Fruit fly (Drosophila melanogaster) ovary, adult (tissue): ENCODE measurements around the gene lilli.

Source experiments
- CG17801 ChIP-seq: fragments of 200-800 bp; optimal IDR thresholded peaks from 2 replicates; lab custom pipeline; 2019; ENCODE audit warnings: missing biosample characterization, mild to moderate bottlenecking, missing genetic modification characterization, moderate library complexity; ENCODE audit not compliant: partially characterized antibody

lilli gene

DNA sequence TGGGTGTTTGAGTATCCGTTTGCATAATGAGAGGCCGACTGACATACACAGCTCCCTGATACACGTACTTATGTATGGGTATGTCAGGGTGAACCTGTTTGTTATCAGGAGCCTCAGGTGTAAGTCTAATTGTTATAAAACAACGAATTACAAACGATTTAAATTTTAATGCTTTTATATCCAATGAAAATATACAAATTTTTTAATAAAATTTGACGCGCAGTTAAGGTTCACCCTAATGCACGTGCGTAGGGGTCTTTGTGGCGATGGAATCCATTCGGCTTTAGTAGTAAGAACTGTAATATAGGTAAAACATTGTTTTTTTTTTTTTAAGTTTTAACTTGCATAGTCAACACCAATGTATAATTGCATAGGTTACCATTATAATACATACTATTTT, 58.8 kb downstream of the lilli start:
- TF ChIP-seq CG17801: no peak

DNA sequence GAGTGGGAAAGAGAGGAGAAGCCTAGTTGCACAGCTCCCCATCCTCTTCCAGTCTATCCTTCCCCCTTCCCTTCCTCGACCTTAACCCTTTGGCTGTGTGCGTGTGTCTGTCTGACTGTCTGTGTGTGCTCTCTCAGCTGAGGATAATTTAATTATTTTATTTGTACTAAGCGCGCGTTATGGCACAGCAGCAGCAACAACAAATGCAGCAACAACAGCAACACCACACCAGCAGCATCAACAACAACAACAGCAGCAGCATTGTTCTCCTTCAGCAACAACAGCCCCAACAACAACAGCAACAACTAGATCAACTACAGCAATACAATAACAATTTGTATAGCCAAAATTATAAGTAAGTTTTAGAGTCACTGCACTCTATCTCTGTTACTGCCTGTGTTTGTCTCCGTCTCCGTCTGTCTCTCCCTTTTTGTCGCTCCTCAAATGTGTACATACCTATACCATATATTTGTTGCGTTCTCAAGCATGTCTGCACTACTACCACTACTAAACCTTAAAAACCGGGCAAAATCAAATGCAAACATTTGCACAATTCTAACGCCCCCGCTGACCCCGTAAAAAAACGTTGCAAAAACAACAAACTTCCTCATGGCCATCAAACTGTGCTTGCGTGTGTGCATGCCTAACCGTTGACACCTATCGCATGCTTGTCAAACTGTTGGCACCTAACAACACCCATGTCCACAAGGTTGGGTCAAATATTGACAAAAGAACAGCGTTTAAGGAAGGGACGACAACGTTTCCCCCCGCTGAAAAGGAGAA, 59.9 kb downstream of the lilli start:
- TF ChIP-seq CG17801: no peak

DNA sequence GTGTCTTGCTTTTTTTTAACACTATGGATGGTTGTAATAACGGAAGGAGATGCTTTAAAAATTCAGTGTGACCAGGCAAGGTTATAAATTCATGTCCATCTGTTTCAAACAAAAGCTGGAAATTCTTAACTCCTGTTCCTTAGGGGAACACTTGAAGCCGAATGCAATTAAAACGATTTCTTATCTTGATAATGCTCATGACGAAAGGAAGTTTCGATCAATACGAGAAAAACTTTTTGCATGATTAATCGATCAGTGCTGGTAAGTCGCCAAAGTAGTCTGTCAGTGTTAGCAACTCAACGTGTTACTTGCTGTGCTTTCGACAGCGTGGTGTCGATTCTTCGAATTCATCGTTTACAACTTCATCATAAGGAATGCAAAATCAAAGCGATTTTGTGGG, 68.7 kb downstream of the lilli start, which contains the start of gene Rbp9:
Rbp9 (plus strand) TSS at position 291 of the 400 bp plus-strand sequence.
- no peak for TF ChIP-seq CG17801

DNA sequence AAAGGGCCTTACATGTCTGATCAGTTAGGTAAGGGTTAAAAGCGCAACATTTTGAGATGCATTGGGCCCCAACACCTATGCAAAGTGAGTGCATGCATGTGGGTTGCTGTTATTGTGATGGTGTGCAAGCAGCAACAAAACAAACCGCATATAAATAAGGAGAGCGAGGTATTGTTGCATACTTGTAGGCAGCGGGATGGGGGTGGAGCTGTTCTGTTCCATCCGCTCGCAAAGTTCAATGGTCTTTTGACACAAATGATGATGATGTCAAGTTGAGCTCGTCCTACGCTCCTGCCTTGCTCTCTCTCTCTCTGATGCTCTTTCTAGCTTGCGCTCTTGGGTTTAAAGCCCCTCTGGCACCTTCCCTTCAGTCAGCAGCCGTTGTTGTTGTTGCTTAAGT, 69.9 kb downstream of the lilli start:
- no peak for TF ChIP-seq CG17801

DNA sequence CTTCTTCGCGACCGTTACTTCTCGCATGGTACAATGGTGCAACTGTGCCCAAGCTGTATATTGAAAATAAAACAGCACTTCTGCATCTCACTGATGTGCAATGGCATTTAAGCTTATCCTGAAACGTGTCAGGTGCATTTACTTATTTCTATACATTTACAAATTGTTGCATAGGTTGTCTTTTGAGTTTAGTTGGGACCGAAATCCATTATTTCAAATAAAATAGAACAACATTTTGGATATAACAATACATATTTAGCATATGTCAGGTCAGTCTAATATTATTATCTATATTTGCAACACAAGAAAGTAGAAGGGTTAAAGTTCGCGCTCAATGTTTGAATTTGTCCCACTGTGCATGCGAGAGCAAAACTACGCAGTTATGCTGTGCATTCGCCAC, 70.6 kb downstream of the lilli start:
- TF ChIP-seq CG17801: no peak

DNA sequence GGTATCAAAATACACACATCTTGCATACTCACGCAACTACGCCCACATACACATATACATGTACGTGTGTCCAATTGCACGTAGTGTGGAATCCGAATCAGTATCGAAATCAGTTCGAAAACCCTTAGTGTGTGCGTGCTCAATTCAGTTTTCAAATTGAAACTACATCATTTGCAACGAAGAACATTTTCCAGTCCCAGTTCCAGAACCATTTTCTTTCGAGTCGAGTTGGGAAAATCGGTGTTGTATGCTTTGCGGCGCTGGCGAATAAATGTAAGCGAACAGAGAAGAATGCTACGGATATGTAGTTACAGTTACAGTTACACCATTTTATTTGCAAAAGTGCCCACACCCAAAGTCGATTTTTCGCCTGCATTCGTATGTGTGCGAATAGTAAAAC, 71.3 kb downstream of the lilli start:
- TF ChIP-seq CG17801: no peak

DNA sequence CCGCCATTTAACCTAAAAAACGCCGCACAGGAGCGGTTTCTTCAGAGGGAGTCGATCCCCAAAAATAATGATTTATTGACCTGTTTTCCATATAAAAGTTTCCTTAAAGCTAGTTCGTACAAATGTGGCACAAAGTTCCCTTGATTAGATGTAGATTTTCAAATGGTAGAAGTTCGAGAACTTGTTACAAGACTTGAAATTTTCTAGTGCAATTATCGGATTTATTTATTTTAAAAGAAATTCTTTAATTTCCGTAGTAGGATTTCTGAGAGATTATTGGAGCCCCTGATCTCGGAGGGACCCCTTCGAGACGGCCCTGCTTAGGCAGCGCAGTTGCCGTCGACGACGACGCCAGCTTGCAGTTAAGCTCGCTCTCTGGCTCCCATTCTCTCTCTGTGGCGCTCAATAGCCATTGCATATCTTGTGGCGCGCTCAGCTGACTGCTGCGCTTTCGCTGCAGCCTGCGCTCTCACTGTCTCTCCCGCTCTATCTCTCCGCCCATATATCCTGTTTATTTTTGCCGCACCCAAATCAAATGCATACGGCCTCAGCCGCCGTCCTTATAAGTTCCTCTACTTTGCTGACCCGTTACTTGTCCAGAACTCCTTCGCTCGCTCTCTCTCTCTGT, 71.9 kb downstream of the lilli start:
- TF ChIP-seq CG17801: peak; percentile 1

DNA sequence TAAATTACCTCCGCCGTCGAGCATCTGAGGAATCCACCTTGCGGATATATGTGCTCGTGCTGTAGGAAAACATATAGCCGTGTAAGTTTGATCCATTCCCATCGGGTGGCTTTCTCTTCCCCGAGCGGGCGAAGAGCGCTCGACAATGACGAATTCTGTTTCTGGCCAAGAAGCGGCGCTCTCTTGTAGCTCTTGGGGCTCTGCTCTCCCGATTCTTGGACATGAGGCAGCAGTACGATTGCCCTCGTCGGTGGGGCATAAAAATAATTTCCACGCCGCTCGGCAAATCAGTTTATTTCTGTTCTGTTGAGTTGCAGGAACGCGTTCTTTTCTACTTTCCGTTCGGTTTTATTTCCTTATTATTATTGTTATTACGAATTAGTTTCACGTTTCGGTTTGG, 73.1 kb downstream of the lilli start:
- no peak for TF ChIP-seq CG17801

DNA sequence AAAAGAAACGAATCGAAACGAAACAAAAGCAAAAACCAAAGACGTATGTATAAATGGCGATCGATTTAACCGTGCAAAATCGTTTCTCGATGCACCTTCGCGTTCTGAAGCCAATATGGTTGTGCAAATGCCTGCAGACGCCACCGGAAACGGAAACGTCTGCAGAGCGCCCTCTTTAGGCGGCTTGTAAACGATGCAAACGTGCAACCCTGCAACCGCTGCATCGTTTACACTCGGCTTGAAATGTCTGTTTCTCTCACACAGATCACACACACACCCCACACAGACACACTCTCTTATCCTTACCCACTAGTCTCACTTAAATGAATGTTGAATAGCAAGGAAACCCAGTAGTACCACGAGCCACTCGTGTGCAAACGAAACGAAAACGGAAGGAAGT, 81.2 kb downstream of the lilli start:
- TF ChIP-seq CG17801: no peak

DNA sequence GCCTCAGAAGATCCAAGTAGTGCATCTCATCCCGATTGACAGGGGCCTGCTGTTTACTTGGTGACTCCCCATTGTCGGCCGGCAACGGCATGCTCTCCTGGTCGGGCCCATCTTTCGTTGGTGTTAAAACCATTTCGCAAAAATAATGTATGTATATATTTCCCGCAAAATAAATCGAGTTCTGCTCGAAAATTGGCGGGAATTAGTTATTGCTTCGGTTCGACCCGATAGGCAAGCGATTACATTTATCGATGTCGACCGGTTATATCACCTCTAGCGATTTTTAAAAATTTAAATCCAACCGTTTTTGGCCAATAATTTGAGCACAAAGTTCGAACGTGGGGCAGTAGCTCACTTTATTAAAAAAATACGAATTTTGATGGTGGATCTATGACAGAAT, 83.7 kb downstream of the lilli start, which contains the start of gene Ts:
Ts (minus strand) TSS at position 201 of the 400 bp plus-strand sequence.
- TF ChIP-seq CG17801: no peak

DNA sequence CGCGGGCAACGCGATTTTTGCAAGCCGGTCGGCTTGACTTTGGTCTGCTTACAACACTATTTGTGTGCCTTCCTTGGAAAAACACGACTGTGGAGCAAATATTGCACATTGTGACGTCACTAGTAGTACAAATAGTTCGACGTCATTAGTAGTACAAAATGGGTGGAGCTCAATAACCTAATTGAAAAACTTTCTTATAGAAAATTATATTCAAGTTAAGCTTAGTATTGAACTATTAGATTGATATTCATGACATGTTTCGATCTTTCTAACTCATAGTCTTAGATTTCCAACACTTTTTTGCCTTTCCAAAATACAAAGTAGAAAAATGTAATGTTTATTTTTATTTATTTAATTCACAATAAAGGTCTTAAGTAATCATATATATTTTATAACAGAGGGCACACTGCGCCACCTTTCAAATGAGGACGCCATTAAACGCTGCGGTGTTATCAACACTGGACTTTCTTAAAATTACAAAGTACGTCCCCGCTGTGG, 86.8 kb downstream of the lilli start, which contains the start of the genes Rrp1 and gammaTub23C:
Rrp1 (minus strand) TSS at position 70 of the 498 bp plus-strand sequence.
gammaTub23C (plus strand) TSS at position 453 of the 498 bp plus-strand sequence.
- peak; percentile 82 for TF ChIP-seq CG17801

DNA sequence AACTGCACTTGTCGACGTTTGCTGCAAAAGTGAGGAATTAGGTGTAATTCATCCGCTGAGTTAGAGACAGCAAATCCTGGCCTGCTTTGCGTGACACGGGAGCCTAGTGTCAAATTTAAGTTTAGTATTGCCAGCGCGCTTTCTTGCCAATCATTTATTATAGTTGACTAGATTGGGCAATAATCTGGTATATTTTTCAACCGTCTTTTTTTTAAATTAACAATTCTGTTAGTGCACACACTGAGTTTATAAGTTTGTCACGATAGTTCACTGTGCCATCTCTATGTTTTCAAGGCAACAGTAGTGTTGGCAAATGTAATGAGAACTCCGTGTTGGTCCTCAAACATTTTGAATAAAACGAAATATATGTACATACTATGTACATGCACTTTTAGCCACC, 91.1 kb downstream of the lilli start, which contains the start of the genes CG9641 and CG3165:
CG9641 (minus strand) TSS at position 34 of the 400 bp plus-strand sequence.
CG3165 (plus strand) TSS at position 294 of the 400 bp plus-strand sequence.
- TF ChIP-seq CG17801: peak; percentile 74

DNA sequence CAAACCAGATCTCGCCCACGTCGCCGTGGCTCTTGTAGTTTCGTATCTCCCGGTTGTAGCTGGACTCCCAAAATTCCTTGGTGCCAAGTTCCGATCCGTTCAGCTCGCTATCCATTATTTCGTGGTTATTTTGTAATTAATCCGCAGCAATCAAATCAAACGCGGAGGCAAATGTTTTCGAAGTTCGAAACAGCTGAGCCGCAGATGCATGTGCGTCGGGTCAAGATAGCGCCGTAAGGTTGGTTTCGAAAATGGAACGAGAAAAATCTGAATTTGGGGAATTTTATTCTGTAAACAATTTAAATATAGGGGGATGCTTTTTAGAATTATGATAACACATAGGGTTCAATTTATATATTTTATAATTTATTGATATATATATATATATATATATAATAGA, 93.4 kb downstream of the lilli start, which contains the start of gene CG9643:
CG9643 (minus strand) TSS at position 198 of the 400 bp plus-strand sequence.
- TF ChIP-seq CG17801: no peak

DNA sequence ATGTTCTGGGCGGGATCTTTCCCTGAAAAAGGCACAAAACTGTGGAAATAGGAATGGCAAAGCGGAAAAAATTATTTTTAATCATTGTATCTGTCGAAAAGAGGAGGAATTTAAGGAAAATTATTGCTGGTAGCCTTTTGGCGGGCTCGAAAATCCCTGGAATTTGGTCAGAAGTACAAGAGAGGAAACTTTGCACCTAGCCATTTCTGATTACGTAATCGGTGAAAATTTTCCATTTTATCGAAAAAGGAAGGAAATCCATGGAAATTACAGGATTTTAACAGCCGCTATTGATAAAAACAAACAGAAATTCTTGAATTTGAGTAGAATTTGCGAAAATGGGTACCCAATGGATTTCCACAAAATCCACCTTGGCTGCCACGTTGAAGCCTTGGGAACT, 101.0 kb downstream of the lilli start:
- TF ChIP-seq CG17801: no peak

DNA sequence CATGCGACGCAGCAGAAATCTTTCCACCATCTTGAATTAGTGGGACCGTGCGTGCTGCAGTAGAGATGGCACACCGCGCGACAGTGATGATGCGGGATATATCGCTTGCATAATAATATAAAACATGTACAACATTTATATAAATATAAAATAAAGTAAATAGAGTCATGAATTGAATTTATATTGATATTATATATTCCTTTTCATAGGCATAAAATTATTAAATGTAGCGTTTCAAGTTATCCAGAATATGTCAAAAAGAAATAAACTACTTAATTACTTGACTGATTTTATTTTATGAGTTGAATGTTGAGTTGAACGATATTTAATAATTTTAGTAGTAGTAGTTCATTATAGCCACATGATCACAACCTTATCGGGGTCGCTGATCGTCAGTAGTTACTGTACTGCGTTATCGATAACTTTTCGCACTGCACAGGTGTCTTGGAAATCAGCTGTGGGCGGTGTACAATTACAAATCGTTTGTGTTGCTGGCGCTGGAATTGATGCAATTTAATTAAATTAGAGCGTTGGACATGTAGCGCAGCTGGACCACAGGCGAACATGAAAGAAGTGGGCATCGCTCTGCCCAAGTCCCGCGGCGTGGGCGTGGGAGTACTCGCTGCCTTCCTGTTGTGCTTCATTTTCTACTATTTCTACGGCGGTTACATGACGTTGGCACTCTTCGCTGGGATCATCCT, 102.1 kb downstream of the lilli start, which contains the start of the genes Chd1 and Bem46:
Chd1 (minus strand) TSS at position 43 of the 701 bp plus-strand sequence.
Bem46 (plus strand) TSS at position 436 of the 701 bp plus-strand sequence.
- TF ChIP-seq CG17801: peak; percentile 79

DNA sequence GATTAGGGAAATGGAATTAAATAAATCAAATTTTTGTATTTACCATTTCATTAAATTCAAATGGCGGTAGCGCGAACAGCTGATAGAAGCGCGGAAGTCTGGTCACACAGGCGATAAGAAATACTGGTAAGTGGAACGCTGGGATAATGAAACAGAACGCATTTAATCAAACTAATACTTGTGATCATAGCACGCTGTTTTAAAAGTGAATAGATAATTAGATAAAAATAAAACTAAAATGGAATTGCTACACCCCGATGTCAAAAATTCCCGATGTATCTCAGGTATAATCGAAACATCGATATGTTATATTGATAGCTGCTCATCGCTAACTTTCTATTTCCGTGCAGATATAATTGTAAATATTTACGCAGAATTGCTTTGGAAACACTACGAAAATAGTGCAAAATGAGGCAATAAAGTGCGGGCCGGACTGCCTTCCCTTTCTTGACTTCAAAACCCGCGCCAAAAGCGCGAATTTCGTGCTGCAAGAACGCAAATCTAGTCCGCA, 107.0 kb downstream of the lilli start, which contains the start of the genes okr and CG3558:
okr (minus strand) TSS at position 96 of the 511 bp plus-strand sequence.
CG3558 (plus strand) TSS at position 207 of the 511 bp plus-strand sequence.
- TF ChIP-seq CG17801: no peak
